Fruit fly (Drosophila melanogaster): ENCODE results near the gene slmb.

DNA sequence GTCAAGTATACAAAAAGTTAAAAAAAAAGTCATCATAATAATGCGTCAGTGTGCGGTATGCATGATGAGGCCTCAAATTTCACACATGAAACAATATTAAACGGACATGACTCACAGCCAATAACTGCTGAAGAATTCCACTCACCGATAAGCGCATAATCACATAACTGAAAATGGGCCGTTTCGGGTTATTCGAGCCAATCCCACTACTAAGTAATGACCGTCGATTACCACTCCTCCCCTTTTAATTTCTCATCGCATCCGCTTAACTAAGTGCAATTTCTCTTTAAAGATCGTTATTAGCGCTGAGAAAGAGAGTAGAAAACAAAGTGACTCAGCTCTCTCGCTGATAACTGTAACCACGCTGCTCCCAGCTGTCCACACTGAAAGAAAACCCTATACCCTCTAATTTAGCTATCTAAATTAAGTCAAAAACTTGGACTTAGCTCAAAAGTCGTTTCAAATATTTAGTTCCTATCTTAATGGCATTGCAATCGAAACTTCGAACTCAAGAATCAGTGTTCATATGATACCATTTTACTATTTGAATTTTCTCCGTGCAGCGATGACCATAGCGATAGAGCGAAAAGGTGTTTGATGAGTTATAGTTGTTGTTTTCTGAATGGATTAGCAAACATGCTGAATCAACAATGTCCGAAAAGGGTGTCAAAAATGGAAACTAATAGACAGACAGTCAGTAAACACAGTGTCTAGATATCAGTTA, 14.4 kb downstream of the slmb start:
- TF ChIP-seq CG1620 (GFP tag; optimal IDR thresholded peaks at IDR 0.05) (peak; percentile 58), Crg-1 (GFP tag; optimal IDR thresholded peaks at IDR 0.05) (peak; percentile 48), Clk (GFP tag; optimal IDR thresholded peaks at IDR 0.05) (no peak), kay (GFP tag; ENCODE audit: borderline replicate concordance) (no peak), CG12768 (GFP tag; optimal IDR thresholded peaks at IDR 0.05) (peak; percentile 57), CG33017 (tag; optimal IDR thresholded peaks at IDR 0.05) (peak; percentile 86), bab1 (GFP tag; optimal IDR thresholded peaks at IDR 0.05) (peak; percentile 81), cnc (optimal IDR thresholded peaks at IDR 0.05) (no peak), toe (GFP tag; optimal IDR thresholded peaks at IDR 0.05) (no peak), Mnt (GFP tag; optimal IDR thresholded peaks at IDR 0.05) (peak; percentile 43), CG14711 (tag; optimal IDR thresholded peaks at IDR 0.05) (peak; percentile 75), CG7045 (GFP tag; optimal IDR thresholded peaks at IDR 0.05) (peak; percentile 7)
